Worm (Caenorhabditis elegans): Measurements from ENCODE around the gene Y69A2AR.1.

Y69A2AR.1 gene

ce11 chrIV:2663953-2664900 lies 2.6 kb upstream of the Y69A2AR.1 start, which contains the start of gene Y69A2AR.31 (continued):
- TF ChIP-seq F23B12.7 (tag; optimal IDR thresholded peaks at IDR 0.05; ENCODE audit: insufficient read depth) = peak; percentile 44
- TF ChIP-seq ceh-79 (tag; optimal IDR thresholded peaks at IDR 0.05) = peak; percentile 24
- TF ChIP-seq snpc-1.3 (tag; optimal IDR thresholded peaks at IDR 0.05; ENCODE audit: insufficient read depth) = peak; percentile 87
- 0 out of 2 replicates have a peak, but pooled peaks have one; percentile 51 for TF ChIP-seq madf-3 (GFP tag; IDR thresholded peaks at IDR 0.05)
- TF ChIP-seq ztf-18 (tag; optimal IDR thresholded peaks at IDR 0.05) = peak; percentile 64
- TF ChIP-seq ZK185.1 (tag; optimal IDR thresholded peaks at IDR 0.05; ENCODE audit: poor library complexity, severe bottlenecking) = peak; percentile 31
- peak; percentile 63 for TF ChIP-seq snpc-3.4 (tag; optimal IDR thresholded peaks at IDR 0.05)
- peak; percentile 44 for TF ChIP-seq mxl-1 (tag; optimal IDR thresholded peaks at IDR 0.05)
- peak; percentile 66 for TF ChIP-seq athp-1 (tag; optimal IDR thresholded peaks at IDR 0.05)
- peak; percentile 28 for TF ChIP-seq hrde-1 (tag; optimal IDR thresholded peaks at IDR 0.05; ENCODE audit: borderline replicate concordance)
- 0 out of 2 replicates have a peak, but pooled peaks have one; percentile 26 for TF ChIP-seq attf-3 (GFP tag; conservative IDR thresholded peaks at IDR 0.05)
- no peak for TF ChIP-seq ztf-28 (GFP tag; IDR thresholded peaks at IDR 0.05)
- TF ChIP-seq nhr-90 (tag; optimal IDR thresholded peaks at IDR 0.05) = peak; percentile 74
- peak; percentile 78 for TF ChIP-seq die-1 (tag; optimal IDR thresholded peaks at IDR 0.05)
- no peak; the same call in 1 of the 2 replicates for TF ChIP-seq Y53G8AR.9 (GFP tag; conservative IDR thresholded peaks at IDR 0.05)
- TF ChIP-seq tbp1 (GFP tag; optimal IDR thresholded peaks at IDR 0.05) = peak; percentile 93
- TF ChIP-seq lin-54 (GFP tag; optimal IDR thresholded peaks at IDR 0.05) = peak; percentile 30
- TF ChIP-seq attf-5 (GFP tag; optimal IDR thresholded peaks at IDR 0.05) = peak; percentile 48
- TF ChIP-seq dox-1 (GFP tag; IDR thresholded peaks at IDR 0.05) = 0 out of 2 replicates have a peak, but pooled peaks have one; percentile 23
- TF ChIP-seq ztf-26 (tag; optimal IDR thresholded peaks at IDR 0.05) = no peak
- no peak for TF ChIP-seq F33H1.4 (GFP tag; IDR thresholded peaks at IDR 0.05)
- TF ChIP-seq let-607 (tag; optimal IDR thresholded peaks at IDR 0.05) = peak in 1 of 2 experiments; percentile 42
- TF ChIP-seq zim-3 (tag; optimal IDR thresholded peaks at IDR 0.05) = peak; percentile 27
- TF ChIP-seq egl-44 (GFP tag; IDR thresholded peaks at IDR 0.05) = 0 out of 2 replicates have a peak, but pooled peaks have one; percentile 34
- TF ChIP-seq nhr-27 (tag; optimal IDR thresholded peaks at IDR 0.05) = no peak
- TF ChIP-seq sptf-2 (GFP tag; optimal IDR thresholded peaks at IDR 0.05) = no peak
- no peak for TF ChIP-seq sdz-38 (tag; optimal IDR thresholded peaks at IDR 0.05)
- TF ChIP-seq nfya-1 (tag; optimal IDR thresholded peaks at IDR 0.05; ENCODE audit: borderline replicate concordance, insufficient read depth) = no peak
- peak; percentile 23 to 54 for TF ChIP-seq rec-8 (tag; optimal IDR thresholded peaks at IDR 0.05)
- peak; percentile 29 for TF ChIP-seq somi-1 (GFP tag; optimal IDR thresholded peaks at IDR 0.05)
- no peak for TF ChIP-seq cebp-1 (GFP tag; IDR thresholded peaks at IDR 0.05)
- peak; percentile 4 for TF ChIP-seq cebp-1 (tag; optimal IDR thresholded peaks at IDR 0.05)
- peak; percentile 39 for TF ChIP-seq chd-7 (tag; optimal IDR thresholded peaks at IDR 0.05)
- peak; percentile 92 for TF ChIP-seq lin-26 (GFP tag; IDR thresholded peaks at IDR 0.05)
- peak; percentile 47 for TF ChIP-seq snpc-1.1 (tag; optimal IDR thresholded peaks at IDR 0.05; ENCODE audit: insufficient read depth)
- peak; percentile 53 for TF ChIP-seq T26A5.8 (tag; optimal IDR thresholded peaks at IDR 0.05)
- TF ChIP-seq Y53F4B.3 (GFP tag; IDR thresholded peaks at IDR 0.05) = no peak
- no peak for TF ChIP-seq hsf-1 (GFP tag; IDR thresholded peaks at IDR 0.05)
- TF ChIP-seq aptf-2 (GFP tag; conservative IDR thresholded peaks at IDR 0.05) = no peak

All from whole organism, young adult.